Fruit fly (Drosophila melanogaster): ENCODE results near the gene CG5107.
A peak's percentile ranks its signal among the peaks of the same experiment; 100 is the strongest.

dm6 chr3R:25490375-25490774 lies 14.6 kb upstream of the CG5107 start:
- TF ChIP-seq CG8301 (tag; optimal IDR thresholded peaks at IDR 0.05), result peak; percentile 65
- peak; percentile 67 for TF ChIP-seq CG32121 (GFP tag; IDR thresholded peaks at IDR 0.05)

Measured in whole organism, pupa.